Worm (Caenorhabditis elegans) whole organism, midembryonic: ENCODE results near the gene sre-5.

Experiments
- med-1 ChIP-seq: sonication (generic microtip); optimal IDR thresholded peaks from 2 replicates; lab custom pipeline; 2017; ENCODE audit warnings: missing genetic modification characterization, mild to moderate bottlenecking, missing compliant biosample characterization, antibody characterized with exemption, missing genetic modification reagents; ENCODE audit not compliant: insufficient read depth
- ref-1 ChIP-seq: fragments of 200-800 bp; sonication (Bioruptor generic); conservative IDR thresholded peaks from 2 replicates; pipeline ENCODE4 v1.3.6; 2022; ENCODE audit warnings: missing genetic modification reagents, missing genetic modification characterization, missing compliant biosample characterization

DNA sequence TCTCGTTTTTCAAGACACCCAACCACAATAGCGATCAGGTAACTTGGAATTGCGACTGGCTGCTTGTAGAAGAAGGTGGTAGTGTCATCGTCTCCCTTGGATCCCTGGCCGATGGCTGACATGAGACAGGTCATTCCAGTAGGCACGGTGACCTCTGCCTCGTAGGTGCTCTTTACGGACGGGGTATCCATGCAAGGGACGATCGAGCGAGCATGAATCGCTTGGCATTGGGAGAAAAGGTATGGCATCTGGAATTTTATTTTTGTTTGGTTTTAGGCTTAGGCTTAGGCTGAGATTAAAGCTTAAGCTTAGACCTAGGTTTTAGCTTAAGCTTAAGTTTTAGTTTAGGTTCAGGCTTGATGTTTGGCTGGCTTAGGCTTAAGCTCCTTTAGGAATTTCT, 46.0 kb downstream of the sre-5 start:
- TF ChIP-seq ref-1 (no peak), med-1 (no peak)
